Worm (Caenorhabditis elegans) whole organism, mixed stage, embryonic: ENCODE results near the gene B0507.3.

ENCODE experiments used
- M03D4.4 ChIP-seq: sonication (generic microtip); optimal IDR thresholded peaks from 2 replicates; lab custom pipeline; 2017; ENCODE audit warnings: mild to moderate bottlenecking, missing genetic modification characterization, missing compliant biosample characterization
- bed-3 ChIP-seq: fragments of 200-800 bp; sonication (Bioruptor generic); optimal IDR thresholded peaks from 3 replicates; lab custom pipeline; 2018; ENCODE audit warnings: mild to moderate bottlenecking, missing genetic modification characterization, moderate library complexity, missing compliant biosample characterization
- blmp-1 ChIP-seq: fragments of 150-350 bp; optimal IDR thresholded peaks from 2 replicates; lab custom pipeline; 2014; ENCODE audit warnings: missing biosample characterization, missing genetic modification characterization
- ceh-39 ChIP-seq: fragments of 150-350 bp; optimal IDR thresholded peaks from 2 replicates; lab custom pipeline; 2014; ENCODE audit warnings: missing biosample characterization, missing genetic modification characterization
- ceh-43 ChIP-seq: fragments of 200-800 bp; sonication (Bioruptor generic); optimal IDR thresholded peaks from 2 replicates; lab custom pipeline; 2018; ENCODE audit warnings: mild to moderate bottlenecking, missing genetic modification characterization, moderate library complexity, missing compliant biosample characterization
- ceh-83 ChIP-seq: fragments of 200-800 bp; sonication (Bioruptor generic); optimal IDR thresholded peaks from 2 replicates; lab custom pipeline; 2018; ENCODE audit warnings: mild to moderate bottlenecking, missing genetic modification characterization, missing compliant biosample characterization
- ces-1 ChIP-seq: fragments of 150-350 bp; optimal IDR thresholded peaks from 2 replicates; lab custom pipeline; 2014; ENCODE audit warnings: missing biosample characterization, missing genetic modification reagents, missing genetic modification characterization
- cnd-1 ChIP-seq: fragments of 200-800 bp; sonication (Bioruptor generic); optimal IDR thresholded peaks from 2 replicates; lab custom pipeline; 2018; ENCODE audit warnings: mild to moderate bottlenecking, missing genetic modification characterization, missing compliant biosample characterization
- drap-1 ChIP-seq: fragments of 200-800 bp; sonication (Bioruptor generic); optimal IDR thresholded peaks from 3 replicates; lab custom pipeline; 2018; ENCODE audit warnings: mild to moderate bottlenecking, missing genetic modification characterization, missing compliant biosample characterization
- elt-1 ChIP-seq: sonication (generic microtip); optimal IDR thresholded peaks from 2 replicates; lab custom pipeline; 2017; ENCODE audit warnings: missing genetic modification characterization, mild to moderate bottlenecking, missing compliant biosample characterization, antibody characterized with exemption, moderate library complexity, borderline replicate concordance; ENCODE audit not compliant: insufficient read depth
- elt-3 ChIP-seq: fragments of 150-350 bp; optimal IDR thresholded peaks from 2 replicates; lab custom pipeline; 2014; ENCODE audit warnings: missing biosample characterization, missing genetic modification characterization
- flh-1 ChIP-seq: fragments of 200-800 bp; sonication (Bioruptor generic); optimal IDR thresholded peaks from 2 replicates; lab custom pipeline; 2018; ENCODE audit warnings: mild to moderate bottlenecking, missing genetic modification characterization, moderate library complexity, missing compliant biosample characterization
- ham-2 ChIP-seq: fragments of 200-800 bp; sonication (Bioruptor generic); optimal IDR thresholded peaks from 2 replicates; lab custom pipeline; 2018; ENCODE audit warnings: mild to moderate bottlenecking, missing genetic modification characterization, missing compliant biosample characterization
- hlh-1 ChIP-seq: fragments of 150-350 bp; optimal IDR thresholded peaks from 2 replicates; lab custom pipeline; 2014; ENCODE audit warnings: missing biosample characterization, missing genetic modification reagents, missing genetic modification characterization
- lin-13 ChIP-seq: fragments of 150-350 bp; optimal IDR thresholded peaks from 2 replicates; lab custom pipeline; 2014; ENCODE audit warnings: missing biosample characterization, missing genetic modification characterization
- lin-32 ChIP-seq: fragments of 200-800 bp; sonication (Bioruptor generic); optimal IDR thresholded peaks from 2 replicates; lab custom pipeline; 2018; ENCODE audit warnings: mild to moderate bottlenecking, missing genetic modification characterization, missing compliant biosample characterization
- lsy-2 ChIP-seq: fragments of 150-350 bp; optimal IDR thresholded peaks from 2 replicates; lab custom pipeline; 2014; ENCODE audit warnings: missing biosample characterization, missing genetic modification characterization
- mab-5 ChIP-seq: fragments of 150-350 bp; optimal IDR thresholded peaks from 2 replicates; lab custom pipeline; 2014; ENCODE audit warnings: missing biosample characterization, missing genetic modification characterization
- mep-1 ChIP-seq: fragments of 150-350 bp; optimal IDR thresholded peaks from 2 replicates; lab custom pipeline; 2017; ENCODE audit warnings: missing biosample characterization, missing genetic modification reagents, missing genetic modification characterization, inconsistent platforms
- mls-2 ChIP-seq: sonication (generic microtip); optimal IDR thresholded peaks from 2 replicates; lab custom pipeline; 2016; ENCODE audit warnings: mild to moderate bottlenecking, missing genetic modification characterization, moderate library complexity, missing compliant biosample characterization
- nhr-12 ChIP-seq: fragments of 150-350 bp; optimal IDR thresholded peaks from 2 replicates; lab custom pipeline; 2014; ENCODE audit warnings: missing biosample characterization, missing genetic modification characterization
- nhr-2 ChIP-seq: fragments of 150-350 bp; optimal IDR thresholded peaks from 2 replicates; lab custom pipeline; 2014; ENCODE audit warnings: missing biosample characterization, missing genetic modification characterization
- nhr-237 ChIP-seq: fragments of 150-350 bp; optimal IDR thresholded peaks from 2 replicates; lab custom pipeline; 2014; ENCODE audit warnings: missing biosample characterization, missing genetic modification characterization
- nhr-28 ChIP-seq: fragments of 150-350 bp; optimal IDR thresholded peaks from 2 replicates; lab custom pipeline; 2014; ENCODE audit warnings: missing biosample characterization, missing genetic modification characterization
- nhr-76 ChIP-seq: sonication (generic microtip); optimal IDR thresholded peaks from 2 replicates; lab custom pipeline; 2017; ENCODE audit warnings: missing biosample characterization, missing genetic modification characterization
- pha-4 ChIP-seq: fragments of 150-350 bp; optimal IDR thresholded peaks from 2 replicates; lab custom pipeline; 2018; ENCODE audit warnings: missing biosample characterization, missing genetic modification reagents, missing genetic modification characterization
- sem-2 ChIP-seq: fragments of 200-800 bp; sonication (Bioruptor generic); optimal IDR thresholded peaks from 2 replicates; lab custom pipeline; 2018; ENCODE audit warnings: mild to moderate bottlenecking, missing genetic modification characterization, missing compliant biosample characterization
- snpc-4 ChIP-seq: fragments of 150-350 bp; optimal IDR thresholded peaks from 2 replicates; lab custom pipeline; 2014; ENCODE audit warnings: missing biosample characterization, missing genetic modification characterization
- sptf-1 ChIP-seq: sonication (generic microtip); optimal IDR thresholded peaks from 2 replicates; lab custom pipeline; 2017; ENCODE audit warnings: mild to moderate bottlenecking, missing genetic modification characterization, moderate library complexity, missing compliant biosample characterization
- tbx-8 ChIP-seq: fragments of 200-800 bp; sonication (Bioruptor generic); optimal IDR thresholded peaks from 2 replicates; lab custom pipeline; 2018; ENCODE audit warnings: mild to moderate bottlenecking, missing genetic modification characterization, moderate library complexity, missing compliant biosample characterization
- unc-120 ChIP-seq: sonication (generic microtip); optimal IDR thresholded peaks from 2 replicates; lab custom pipeline; 2017; ENCODE audit warnings: missing genetic modification characterization, missing compliant biosample characterization; ENCODE audit not compliant: poor library complexity, severe bottlenecking
- unc-39 ChIP-seq: fragments of 150-350 bp; optimal IDR thresholded peaks from 2 replicates; lab custom pipeline; 2014; ENCODE audit warnings: missing biosample characterization, missing genetic modification characterization
- unc-62 ChIP-seq: fragments of 150-350 bp; optimal IDR thresholded peaks from 2 replicates; lab custom pipeline; 2014; ENCODE audit warnings: missing biosample characterization, missing genetic modification reagents, missing genetic modification characterization
- zip-8 ChIP-seq: fragments of 150-350 bp; optimal IDR thresholded peaks from 2 replicates; lab custom pipeline; 2014; ENCODE audit warnings: missing biosample characterization, missing genetic modification characterization
- ztf-11 ChIP-seq: fragments of 150-350 bp; optimal IDR thresholded peaks from 2 replicates; lab custom pipeline; 2014; ENCODE audit warnings: missing biosample characterization, missing genetic modification characterization

Gene B0507.3

ce11 chrV:8795499-8795898 is 26.8 kb downstream of the B0507.3 start:
- TF ChIP-seq lin-32 (GFP tag; lab: Kevin White, UChicago) (no peak), nhr-28 (no peak), drap-1 (GFP tag; lab: Kevin White, UChicago) (no peak), sem-2 (GFP tag; lab: Kevin White, UChicago) (no peak), snpc-4 (no peak), elt-3 (no peak), mab-5 (tag; lab: Kevin White, UChicago) (no peak)

- TF ChIP-seq sem-2 (GFP tag; lab: Kevin White, UChicago) (no peak), ham-2 (GFP tag; lab: Kevin White, UChicago) (peak; percentile 81), nhr-76 (tag; lab: Kevin White, UChicago) (no peak), lin-13 (tag; lab: Kevin White, UChicago) (no peak), tbx-8 (GFP tag; lab: Kevin White, UChicago) (no peak), lsy-2 (tag; lab: Kevin White, UChicago) (no peak), sptf-1 (tag; lab: Kevin White, UChicago) (no peak)
- TF ChIP-seq, all 35 proteins: peak for 1
Measured at ce11 chrV:8796246-8796645, 27.5 kb downstream of the B0507.3 start.

- no peak for TF ChIP-seq ces-1 (GFP tag; lab: Kevin White, UChicago)
- TF ChIP-seq pha-4 (tag; lab: Kevin White, UChicago): peak; percentile 46
- no peak for TF ChIP-seq mab-5 (tag; lab: Kevin White, UChicago)
- TF ChIP-seq nhr-12 (tag; lab: Kevin White, UChicago): no peak
- no peak for TF ChIP-seq mep-1 (tag; lab: Kevin White, UChicago)
- TF ChIP-seq ceh-39 (tag; lab: Kevin White, UChicago): no peak
- no peak for TF ChIP-seq M03D4.4 (tag; lab: Kevin White, UChicago)
- no peak for TF ChIP-seq nhr-237 (tag; lab: Kevin White, UChicago)
- no peak for TF ChIP-seq unc-39
- TF ChIP-seq cnd-1: no peak
- TF ChIP-seq nhr-28: no peak
- peak; percentile 71 for TF ChIP-seq mls-2 (tag; lab: Kevin White, UChicago)
- no peak for TF ChIP-seq hlh-1 (tag; lab: Kevin White, UChicago)
- TF ChIP-seq elt-1: no peak
- TF ChIP-seq lsy-2 (tag; lab: Kevin White, UChicago): no peak
- no peak for TF ChIP-seq unc-62
- no peak for TF ChIP-seq bed-3 (GFP tag; lab: Kevin White, UChicago)
- no peak for TF ChIP-seq nhr-76 (tag; lab: Kevin White, UChicago)
- TF ChIP-seq ceh-83 (GFP tag; lab: Kevin White, UChicago): no peak
- no peak for TF ChIP-seq tbx-8 (GFP tag; lab: Kevin White, UChicago)
- no peak for TF ChIP-seq ztf-11 (tag; lab: Kevin White, UChicago)
- peak; percentile 10 for TF ChIP-seq sptf-1 (tag; lab: Kevin White, UChicago)
- peak; percentile 59 for TF ChIP-seq ceh-43 (GFP tag; lab: Kevin White, UChicago)
- TF ChIP-seq ham-2 (GFP tag; lab: Kevin White, UChicago): no peak
- TF ChIP-seq sem-2 (GFP tag; lab: Kevin White, UChicago): no peak
- TF ChIP-seq unc-120 (tag; lab: Kevin White, UChicago): no peak
- TF ChIP-seq nhr-2 (tag; lab: Kevin White, UChicago): peak; percentile 99
- TF ChIP-seq drap-1 (GFP tag; lab: Kevin White, UChicago): no peak
- no peak for TF ChIP-seq flh-1 (GFP tag; lab: Kevin White, UChicago)
- no peak for TF ChIP-seq zip-8 (tag; lab: Kevin White, UChicago)
- no peak for TF ChIP-seq lin-13 (tag; lab: Kevin White, UChicago)
- no peak for TF ChIP-seq elt-3
- TF ChIP-seq snpc-4: no peak
- TF ChIP-seq lin-32 (GFP tag; lab: Kevin White, UChicago): no peak
- no peak for TF ChIP-seq blmp-1 (tag; lab: Kevin White, UChicago)
Measured at ce11 chrV:8796889-8797288, 28.2 kb downstream of the B0507.3 start.

ce11 chrV:8798470-8798869 is 29.8 kb downstream of the B0507.3 start:
- TF ChIP-seq elt-1: no peak
- TF ChIP-seq nhr-237 (tag; lab: Kevin White, UChicago): no peak
- no peak for TF ChIP-seq drap-1 (GFP tag; lab: Kevin White, UChicago)
- TF ChIP-seq M03D4.4 (tag; lab: Kevin White, UChicago): no peak
- TF ChIP-seq tbx-8 (GFP tag; lab: Kevin White, UChicago): no peak
- TF ChIP-seq lin-32 (GFP tag; lab: Kevin White, UChicago): no peak
- no peak for TF ChIP-seq nhr-76 (tag; lab: Kevin White, UChicago)
- TF ChIP-seq snpc-4: no peak
- TF ChIP-seq mls-2 (tag; lab: Kevin White, UChicago): no peak
- TF ChIP-seq nhr-2 (tag; lab: Kevin White, UChicago): no peak
- no peak for TF ChIP-seq elt-3
- no peak for TF ChIP-seq blmp-1 (tag; lab: Kevin White, UChicago)
- no peak for TF ChIP-seq unc-39
- no peak for TF ChIP-seq lin-13 (tag; lab: Kevin White, UChicago)
- TF ChIP-seq ceh-39 (tag; lab: Kevin White, UChicago): no peak
- TF ChIP-seq, all 35 proteins: peak for 0
